Worm (Caenorhabditis elegans) whole organism, dauer: ENCODE measurements around the gene K09C4.1.

Experiments
- unc-62 ChIP-seq: sonication (generic microtip); optimal IDR thresholded peaks from 2 replicates; lab custom pipeline; 2017; ENCODE audit warnings: missing biosample characterization, missing genetic modification reagents, missing genetic modification characterization

Gene K09C4.1

DNA sequence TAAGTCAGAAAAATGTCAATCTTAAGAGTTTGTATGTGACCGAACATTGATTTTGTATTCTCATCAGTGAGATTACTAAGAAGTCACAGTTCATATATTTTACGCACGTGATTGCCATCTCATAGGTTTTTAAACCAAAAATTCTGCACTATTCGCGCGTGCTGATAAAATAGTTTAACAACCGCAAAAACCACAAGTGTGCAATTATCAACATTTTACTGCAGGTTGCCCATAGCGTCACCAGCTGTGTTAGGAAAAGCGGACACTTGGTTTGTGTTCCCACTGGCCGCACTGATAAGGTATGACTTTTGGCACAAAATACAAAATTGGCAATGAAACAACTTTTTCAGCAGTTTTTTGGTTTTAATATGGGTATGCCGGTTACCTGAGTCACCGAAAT lies 8.5 kb upstream of the K09C4.1 start:
- no peak for TF ChIP-seq unc-62 (GFP tag; lab: Kevin White, UChicago)

DNA sequence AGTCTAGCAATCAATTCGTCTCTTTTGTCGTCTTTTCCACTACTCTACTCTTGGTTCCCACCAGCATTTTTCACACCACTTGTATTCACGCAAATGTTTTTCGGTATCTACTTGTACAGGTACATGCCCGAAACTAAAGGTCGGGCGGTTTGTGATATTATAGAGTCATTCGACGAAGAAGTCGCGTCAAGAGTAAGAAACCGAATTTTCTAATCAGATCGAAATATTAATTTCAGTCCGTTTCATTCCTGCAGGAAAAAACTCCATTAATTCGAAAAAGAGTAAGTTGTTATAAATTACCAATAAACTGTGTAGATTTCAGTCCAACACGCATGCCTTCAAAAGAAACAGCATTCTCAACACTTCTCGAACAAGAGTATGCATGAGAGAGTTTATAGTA lies 6.7 kb upstream of the K09C4.1 start:
- TF ChIP-seq unc-62 (GFP tag; lab: Kevin White, UChicago): no peak

DNA sequence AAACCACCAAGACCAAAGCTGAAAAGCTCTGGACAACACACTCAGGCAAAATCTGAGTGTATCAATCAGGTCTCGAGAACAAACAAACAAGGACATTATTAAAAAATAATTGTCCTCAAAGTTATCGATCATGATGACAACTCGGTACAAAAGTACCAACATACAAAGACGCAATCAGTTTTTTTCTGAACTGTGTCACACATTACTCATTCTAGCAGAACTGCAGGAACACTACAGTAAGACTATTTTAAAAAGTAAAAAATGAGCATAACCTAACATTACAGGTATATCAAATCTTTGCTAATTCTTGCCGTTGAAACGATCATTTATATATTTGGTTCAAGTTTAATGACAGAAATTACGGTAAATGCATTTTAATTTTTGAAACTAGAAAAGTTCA lies 2.5 kb upstream of the K09C4.1 start, which contains the start of gene K09C4.2:
TSS of gene K09C4.2 (plus strand) at position 301 of the 400 bp plus-strand sequence.
- no peak for TF ChIP-seq unc-62 (GFP tag; lab: Kevin White, UChicago)

DNA sequence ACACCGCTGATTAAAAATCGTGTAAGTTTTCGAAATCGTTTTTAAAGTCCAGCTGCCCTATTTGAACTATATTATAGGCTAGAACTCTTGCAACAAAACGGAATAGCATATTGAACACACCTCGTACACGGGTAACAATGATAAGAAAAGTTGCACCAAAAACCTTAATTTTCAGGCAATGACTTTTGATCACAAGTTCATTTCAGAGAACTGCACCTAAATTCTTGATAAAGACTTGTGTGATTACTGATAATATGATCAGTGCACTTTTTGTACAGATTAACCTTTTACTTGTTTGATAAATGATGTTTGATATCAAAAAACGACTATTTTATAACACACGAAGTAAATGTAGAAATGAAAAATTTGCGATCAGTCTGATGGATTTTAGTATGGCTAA lies 870 bp upstream of the K09C4.1 start:
- no peak for TF ChIP-seq unc-62 (GFP tag; lab: Kevin White, UChicago)

DNA sequence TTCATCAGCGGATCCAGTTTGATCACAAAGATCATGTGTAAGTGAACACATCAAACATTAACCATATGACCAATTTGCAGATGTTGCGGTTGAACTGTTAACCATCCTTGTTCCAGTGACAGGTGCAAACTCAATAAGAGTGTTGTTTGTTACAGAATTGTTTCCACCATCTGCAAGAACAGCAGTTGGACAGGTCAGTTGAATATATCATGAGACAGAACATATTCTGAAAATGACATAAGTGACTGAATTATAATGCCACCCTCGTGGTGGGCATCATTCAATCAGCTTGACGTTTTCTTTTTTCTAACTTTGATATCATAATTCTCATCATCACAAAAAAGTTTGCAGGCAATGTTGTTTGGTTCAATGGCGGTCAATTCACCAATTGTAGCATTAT lies 1.9 kb downstream of the K09C4.1 start:
- no peak for TF ChIP-seq unc-62 (GFP tag; lab: Kevin White, UChicago)

DNA sequence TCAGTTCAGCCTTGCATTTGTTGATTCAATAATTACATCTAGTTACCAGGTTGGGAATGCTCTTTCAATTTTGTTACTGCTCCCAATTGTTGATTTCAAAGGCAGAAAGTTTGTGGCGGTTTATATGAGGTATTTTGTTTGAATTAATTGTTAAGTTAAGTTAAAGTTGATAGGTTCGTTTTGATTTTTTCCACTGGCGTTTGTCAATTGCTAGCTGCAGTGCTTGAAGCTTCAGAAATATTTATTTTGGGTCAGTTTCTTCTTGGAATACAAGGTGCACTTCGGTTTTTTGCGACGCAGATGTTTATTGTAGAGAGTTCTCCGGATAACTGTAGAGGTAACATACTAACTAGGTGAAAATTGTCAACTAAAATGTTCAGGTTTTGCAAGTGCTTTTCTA lies 3.1 kb downstream of the K09C4.1 start, which contains the start of gene F11D5.5:
TSS of gene F11D5.5 (plus strand) at position 301 of the 400 bp plus-strand sequence.
- TF ChIP-seq unc-62 (GFP tag; lab: Kevin White, UChicago): no peak

DNA sequence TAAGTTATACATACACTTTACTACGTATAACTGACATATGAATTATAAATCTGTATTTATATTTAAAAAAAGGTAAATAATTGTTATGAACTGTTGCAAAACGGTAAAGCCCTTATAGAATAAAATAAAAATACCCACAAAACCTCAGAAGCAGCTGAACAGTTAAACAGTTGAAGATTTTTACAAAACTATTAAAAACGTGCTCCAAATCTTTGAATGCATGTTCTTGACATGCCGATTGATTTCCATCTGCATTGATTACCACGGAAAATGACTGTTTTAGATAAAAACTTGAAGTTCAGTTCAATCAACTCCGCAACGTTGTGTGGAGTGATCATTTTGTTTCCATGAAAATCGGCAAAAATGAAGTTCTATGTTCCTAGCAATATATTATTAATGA lies 5.4 kb downstream of the K09C4.1 start, which contains the start of gene F11D5.7:
TSS of gene F11D5.7 (plus strand) at position 301 of the 400 bp plus-strand sequence.
- no peak for TF ChIP-seq unc-62 (GFP tag; lab: Kevin White, UChicago)

DNA sequence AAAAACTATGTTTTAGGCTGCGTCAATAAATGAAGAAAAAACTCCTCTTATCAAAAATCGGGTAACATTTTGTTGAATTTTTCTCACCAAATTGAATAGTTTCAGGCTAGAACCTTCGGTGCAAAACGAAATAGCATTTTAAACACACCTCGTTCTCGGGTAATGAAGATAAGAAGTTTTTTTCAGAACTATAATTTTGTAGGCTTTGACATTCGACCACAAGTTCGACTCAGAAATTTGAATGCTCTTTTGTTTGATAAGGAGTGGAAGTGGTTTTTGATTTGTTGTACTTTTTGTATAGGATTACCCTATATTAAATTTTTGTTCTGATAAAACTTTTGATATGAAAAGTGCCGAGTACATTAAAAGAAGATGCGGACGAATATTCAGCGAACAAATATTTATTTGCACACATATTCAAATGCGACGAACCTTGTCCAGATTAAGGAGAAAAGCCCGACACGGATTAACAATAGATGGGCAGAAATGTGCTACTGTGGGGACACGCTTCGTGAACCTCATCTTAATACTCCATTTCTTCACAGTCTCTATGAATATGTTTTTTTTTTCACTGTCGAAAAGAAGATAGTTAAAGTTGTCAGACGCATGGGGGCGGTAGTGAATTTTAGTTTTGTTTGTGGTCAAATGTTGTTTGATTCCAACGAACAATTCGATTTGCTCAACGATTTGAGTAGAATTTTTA lies 8.1 kb downstream of the K09C4.1 start:
- TF ChIP-seq unc-62 (GFP tag; lab: Kevin White, UChicago): no peak

DNA sequence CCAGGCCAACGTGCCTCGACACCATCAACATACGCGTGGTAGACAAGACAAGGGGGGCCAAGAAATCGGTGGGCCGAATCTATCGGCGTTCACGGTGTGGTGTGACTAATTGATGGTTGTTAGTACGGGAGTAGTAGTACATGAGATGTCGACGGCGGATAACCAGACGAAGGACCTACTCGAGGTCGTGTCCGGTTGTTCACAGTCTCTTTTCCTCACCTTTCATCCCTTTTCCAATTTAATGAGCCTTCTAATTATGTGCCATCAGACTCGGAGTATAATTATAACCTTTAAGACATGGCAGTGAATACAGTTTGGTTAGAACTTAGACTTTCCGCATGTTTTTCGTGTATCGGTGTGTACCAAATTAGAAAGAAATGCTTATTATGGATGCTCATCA lies 12.0 kb downstream of the K09C4.1 start:
- no peak for TF ChIP-seq unc-62 (GFP tag; lab: Kevin White, UChicago)

DNA sequence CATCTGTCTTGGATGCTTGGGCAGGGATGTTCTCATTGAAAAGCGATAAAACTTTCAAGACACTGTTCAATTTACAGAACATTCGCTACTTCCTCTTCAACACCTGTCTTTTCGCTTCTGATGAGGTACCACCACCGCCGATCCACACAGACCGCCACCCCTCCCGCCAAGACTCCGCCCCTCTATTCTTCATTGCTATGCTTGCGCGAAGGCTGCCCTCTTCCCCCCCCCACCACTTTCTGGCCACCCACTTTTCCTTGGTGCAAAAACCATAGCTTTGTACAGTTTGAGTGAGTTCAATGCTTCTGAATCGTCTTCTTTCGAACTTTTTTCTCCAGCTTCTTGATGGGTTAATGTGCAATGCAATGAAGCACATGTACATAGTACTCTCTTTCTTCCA lies 15.3 kb downstream of the K09C4.1 start:
- TF ChIP-seq unc-62 (GFP tag; lab: Kevin White, UChicago): no peak

DNA sequence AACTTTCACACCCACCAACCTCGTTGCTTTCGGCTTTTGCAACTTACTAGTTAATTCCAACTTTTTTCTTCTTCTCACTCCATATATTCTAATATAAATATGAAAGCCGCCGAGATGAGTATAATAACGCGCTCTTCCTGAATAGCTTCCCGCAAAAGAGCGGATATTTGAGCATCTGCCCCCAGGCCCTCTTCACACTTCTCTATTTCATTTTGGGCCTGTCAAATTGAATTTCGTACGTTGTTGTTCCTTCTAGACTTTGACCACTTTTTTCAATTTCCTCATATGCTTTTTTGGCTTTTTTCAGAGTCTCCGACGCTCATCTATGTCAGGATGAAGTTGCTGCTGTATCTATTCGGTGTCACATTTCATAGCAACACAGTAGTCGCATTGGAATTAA lies 16.3 kb downstream of the K09C4.1 start, which contains the start of gene ddr-2:
TSS of gene ddr-2 (plus strand) at position 301 of the 400 bp plus-strand sequence.
- no peak for TF ChIP-seq unc-62 (GFP tag; lab: Kevin White, UChicago)

DNA sequence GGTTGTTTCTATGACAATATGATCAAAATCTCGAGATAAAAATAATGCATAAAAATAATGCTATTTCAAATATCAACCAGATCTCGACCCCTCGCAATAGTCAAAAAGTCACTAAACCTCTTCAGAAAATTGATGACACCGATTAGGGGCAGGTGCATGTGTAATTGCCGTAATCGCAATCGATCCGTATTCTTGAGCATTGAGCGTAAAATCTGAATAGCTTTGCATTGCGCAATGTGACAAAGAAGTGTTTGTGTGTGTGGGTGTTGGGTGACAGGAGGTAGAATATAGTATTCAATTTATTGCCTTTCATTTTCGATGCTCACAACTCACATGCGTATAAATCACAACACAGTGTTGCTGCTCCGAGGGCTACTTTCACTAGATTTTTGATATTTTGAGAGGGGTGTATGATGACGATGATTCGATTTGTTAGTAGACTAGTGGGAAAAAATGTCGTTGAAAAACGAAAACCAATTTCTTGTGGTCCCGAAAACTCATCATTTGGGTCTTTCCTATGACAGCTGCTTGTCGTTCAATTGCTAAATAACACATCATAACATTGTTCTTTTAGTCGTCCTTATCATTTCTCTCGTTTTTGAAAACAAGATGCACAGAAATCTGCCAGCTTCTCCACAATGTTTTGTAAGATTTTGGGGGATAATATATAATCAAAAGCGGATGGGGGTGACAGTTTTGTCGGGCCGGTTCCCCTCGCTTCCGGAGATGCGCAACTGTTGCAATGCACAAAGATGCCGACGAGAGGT lies 17.4 kb downstream of the K09C4.1 start:
- TF ChIP-seq unc-62 (GFP tag; lab: Kevin White, UChicago): no peak

DNA sequence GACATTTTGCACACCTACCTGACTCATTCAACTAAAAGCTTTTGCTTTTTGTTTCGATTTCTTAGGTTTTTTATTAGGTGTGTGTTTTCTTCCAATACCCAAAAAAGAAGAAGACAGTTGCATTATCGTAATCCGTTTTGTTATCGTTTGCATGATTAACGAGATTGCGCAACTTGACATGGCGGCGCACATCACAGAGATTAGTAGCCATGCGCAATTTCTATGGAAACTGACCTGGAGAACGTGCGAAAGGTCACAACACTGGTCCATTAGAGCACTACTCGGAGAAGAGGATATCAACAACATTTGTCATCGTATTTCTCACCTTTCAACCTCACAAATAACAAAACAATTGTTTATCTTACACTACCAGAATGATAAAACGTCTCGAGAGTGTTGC lies 18.1 kb downstream of the K09C4.1 start:
- TF ChIP-seq unc-62 (GFP tag; lab: Kevin White, UChicago): no peak

DNA sequence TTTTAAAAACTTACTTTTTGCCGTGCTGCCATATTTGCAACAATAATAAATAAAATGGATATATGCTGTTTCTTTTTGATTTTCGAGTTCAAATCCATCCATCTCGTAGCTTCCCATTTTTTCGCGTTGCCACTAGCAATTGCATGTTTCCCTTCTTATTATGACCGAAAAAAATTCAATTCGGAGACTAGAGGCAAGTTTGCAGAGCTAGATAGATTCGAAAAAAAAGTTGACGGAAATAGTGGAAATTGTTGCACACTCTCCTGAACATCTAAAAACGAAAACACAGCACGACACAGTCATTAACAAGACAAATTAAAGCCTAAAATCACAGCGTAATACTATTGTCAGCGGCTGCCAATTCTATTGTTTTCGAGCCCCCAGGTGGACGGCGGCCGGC lies 27.5 kb downstream of the K09C4.1 start, which contains the start of gene F11D5.6:
TSS of gene F11D5.6 (minus strand) at position 101 of the 400 bp plus-strand sequence.
- no peak for TF ChIP-seq unc-62 (GFP tag; lab: Kevin White, UChicago)

DNA sequence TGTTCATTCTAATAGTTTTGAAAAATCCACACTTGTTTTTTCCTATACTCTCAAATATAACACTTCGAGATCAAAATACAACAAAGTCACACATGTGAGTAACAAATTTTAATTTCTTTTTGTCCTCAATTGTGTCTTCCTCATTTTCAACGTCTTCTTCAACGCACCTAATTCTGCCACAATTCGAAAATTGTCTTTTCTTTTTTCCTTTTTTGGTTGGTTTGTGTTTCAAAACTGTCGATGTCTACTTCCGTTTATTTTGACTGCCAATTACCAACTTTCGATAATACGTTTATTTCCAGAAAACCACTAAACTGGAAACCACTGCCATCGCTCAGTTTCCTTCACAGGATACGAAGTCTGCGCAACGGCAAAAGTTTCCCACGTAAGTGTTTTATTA lies 34.1 kb downstream of the K09C4.1 start, which contains the start of gene F11D5.1:
TSS of gene F11D5.1 (plus strand) at position 301 of the 400 bp plus-strand sequence.
- no peak for TF ChIP-seq unc-62 (GFP tag; lab: Kevin White, UChicago)

DNA sequence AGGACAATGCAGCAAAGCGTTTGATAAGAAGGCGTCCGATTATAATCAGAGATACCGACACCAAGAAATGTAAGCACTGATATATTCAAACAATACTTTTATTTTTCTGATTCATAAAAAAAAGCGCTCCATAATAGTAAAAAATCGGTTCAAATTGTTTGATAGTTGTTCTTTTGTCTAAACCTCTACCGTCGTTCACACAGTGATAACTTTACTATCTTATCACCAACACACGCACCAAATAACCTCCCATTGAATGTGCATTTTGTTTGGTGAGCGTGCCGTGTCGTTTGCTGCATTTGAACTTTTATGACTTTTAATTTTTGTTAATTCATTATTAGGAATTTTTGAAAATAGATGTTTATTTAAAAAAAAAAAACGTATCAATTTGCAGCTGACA lies 35.4 kb downstream of the K09C4.1 start:
- TF ChIP-seq unc-62 (GFP tag; lab: Kevin White, UChicago): no peak
